Worm (Caenorhabditis elegans): ENCODE measurements around the gene bath-19.

ce11 chrII:2011179-2011578 lies 28.0 kb downstream of the bath-19 start:
- TF ChIP-seq tbx-2 (tag; optimal IDR thresholded peaks at IDR 0.05) (no peak), ceh-2 (tag; optimal IDR thresholded peaks at IDR 0.05) (no peak), pqm-1 (tag; optimal IDR thresholded peaks at IDR 0.05) (no peak)
